Worm (Caenorhabditis elegans) whole organism, L3 larva: Measurements from ENCODE around the gene Y41E3.18.

Source experiments
- R02D3.7 ChIP-seq: fragments of 150-350 bp; optimal IDR thresholded peaks from 2 replicates; lab custom pipeline; 2014; ENCODE audit warnings: missing biosample characterization, missing genetic modification characterization
- ZK546.5 ChIP-seq: sonication (generic microtip); optimal IDR thresholded peaks from 2 replicates; lab custom pipeline; 2017; ENCODE audit warnings: missing biosample characterization, missing genetic modification characterization
- aly-2 ChIP-seq: fragments of 150-350 bp; optimal IDR thresholded peaks from 2 replicates; lab custom pipeline; 2014; ENCODE audit warnings: missing biosample characterization, missing genetic modification characterization
- ama-1 ChIP-seq: fragments of 150-350 bp; optimal IDR thresholded peaks from 2 replicates; lab custom pipeline; 2018
- ceh-16 ChIP-seq: sonication (generic microtip); optimal IDR thresholded peaks from 2 replicates; lab custom pipeline; 2017; ENCODE audit warnings: missing biosample characterization, missing genetic modification characterization
- ceh-28 ChIP-seq: fragments of 150-350 bp; optimal IDR thresholded peaks from 2 replicates; lab custom pipeline; 2014; ENCODE audit warnings: missing biosample characterization, missing genetic modification reagents, missing genetic modification characterization
- ceh-82 ChIP-seq: fragments of 150-350 bp; optimal IDR thresholded peaks from 2 replicates; lab custom pipeline; 2014; ENCODE audit warnings: missing biosample characterization, missing genetic modification characterization
- ceh-9 ChIP-seq: sonication (generic microtip); optimal IDR thresholded peaks from 2 replicates; lab custom pipeline; 2018; ENCODE audit warnings: missing biosample characterization, missing genetic modification characterization
- daf-12 ChIP-seq: fragments of 150-350 bp; optimal IDR thresholded peaks from 2 replicates; lab custom pipeline; 2014; ENCODE audit warnings: missing biosample characterization, missing genetic modification reagents, missing genetic modification characterization
- egl-27 ChIP-seq: sonication (generic microtip); optimal IDR thresholded peaks from 4 replicates; lab custom pipeline; 2017; ENCODE audit warnings: missing biosample characterization, missing genetic modification reagents, missing genetic modification characterization
- egl-5 ChIP-seq: fragments of 150-350 bp; optimal IDR thresholded peaks from 2 replicates; lab custom pipeline; 2017; ENCODE audit warnings: missing biosample characterization, missing genetic modification reagents, missing genetic modification characterization, inconsistent platforms
- elt-1 ChIP-seq: fragments of 150-350 bp; optimal IDR thresholded peaks from 2 replicates; lab custom pipeline; 2014; ENCODE audit warnings: missing biosample characterization, missing genetic modification characterization
- elt-2 ChIP-seq: sonication (generic microtip); optimal IDR thresholded peaks from 2 replicates; lab custom pipeline; 2016; ENCODE audit warnings: missing genetic modification reagents, mild to moderate bottlenecking, missing genetic modification characterization, missing compliant biosample characterization
- elt-3 ChIP-seq, 3 experiments: fragments of 150-350 bp in 1 of 3; sonication (generic microtip) in 2 of 3; optimal IDR thresholded peaks; 2 replicates in 2 of 3; 4 replicates in 1 of 3; lab custom pipeline; 2014 to 2017; ENCODE audit warnings: missing biosample characterization in 3 of 3, missing genetic modification characterization in 3 of 3
- eor-1 ChIP-seq, 2 experiments: fragments of 150-350 bp; optimal IDR thresholded peaks; 2 replicates each; lab custom pipeline; 2014 to 2018; ENCODE audit warnings: missing biosample characterization in 2 of 2, missing genetic modification characterization in 2 of 2
- fkh-10 ChIP-seq: sonication (generic microtip); optimal IDR thresholded peaks from 2 replicates; lab custom pipeline; 2017; ENCODE audit warnings: missing biosample characterization, missing genetic modification reagents, missing genetic modification characterization
- fkh-2 ChIP-seq: fragments of 150-350 bp; optimal IDR thresholded peaks from 2 replicates; lab custom pipeline; 2014; ENCODE audit warnings: missing biosample characterization, missing genetic modification reagents, missing genetic modification characterization
- fos-1 ChIP-seq: fragments of 150-350 bp; optimal IDR thresholded peaks from 2 replicates; lab custom pipeline; 2014; ENCODE audit warnings: missing biosample characterization, missing genetic modification characterization
- hmg-11 ChIP-seq: sonication (generic microtip); optimal IDR thresholded peaks from 2 replicates; lab custom pipeline; 2016; ENCODE audit warnings: missing genetic modification characterization, missing compliant biosample characterization
- jun-1 ChIP-seq: fragments of 150-350 bp; optimal IDR thresholded peaks from 2 replicates; lab custom pipeline; 2014; ENCODE audit warnings: missing biosample characterization, missing genetic modification reagents, missing genetic modification characterization
- lin-15B ChIP-seq: fragments of 150-350 bp; optimal IDR thresholded peaks from 2 replicates; lab custom pipeline; 2014; ENCODE audit warnings: missing biosample characterization, missing genetic modification characterization
- lin-39 ChIP-seq: fragments of 150-350 bp; optimal IDR thresholded peaks from 2 replicates; lab custom pipeline; 2018; ENCODE audit warnings: missing biosample characterization, missing genetic modification reagents, missing genetic modification characterization
- lsy-12 ChIP-seq: sonication (generic microtip); optimal IDR thresholded peaks from 2 replicates; lab custom pipeline; 2016; ENCODE audit warnings: mild to moderate bottlenecking, missing genetic modification characterization, missing compliant biosample characterization
- mdl-1 ChIP-seq: fragments of 150-350 bp; optimal IDR thresholded peaks from 2 replicates; lab custom pipeline; 2014; ENCODE audit warnings: missing biosample characterization, missing genetic modification characterization
- mml-1 ChIP-seq: fragments of 150-350 bp; sonication (generic microtip); optimal IDR thresholded peaks from 3 replicates; lab custom pipeline; 2014; ENCODE audit warnings: missing biosample characterization, missing genetic modification characterization
- nfya-1 ChIP-seq: sonication (generic microtip); optimal IDR thresholded peaks from 2 replicates; lab custom pipeline; 2017; ENCODE audit warnings: missing genetic modification characterization, mild to moderate bottlenecking, missing compliant biosample characterization, antibody characterized with exemption, moderate library complexity; ENCODE audit not compliant: insufficient read depth
- nhr-11 ChIP-seq: fragments of 150-350 bp; optimal IDR thresholded peaks from 2 replicates; lab custom pipeline; 2014; ENCODE audit warnings: missing biosample characterization, missing genetic modification characterization
- nhr-12 ChIP-seq: fragments of 150-350 bp; optimal IDR thresholded peaks from 2 replicates; lab custom pipeline; 2014; ENCODE audit warnings: missing biosample characterization, missing genetic modification characterization
- nhr-23 ChIP-seq: fragments of 150-350 bp; optimal IDR thresholded peaks from 2 replicates; lab custom pipeline; 2014; ENCODE audit warnings: missing biosample characterization, missing genetic modification reagents, missing genetic modification characterization
- nhr-237 ChIP-seq: fragments of 150-350 bp; optimal IDR thresholded peaks from 2 replicates; lab custom pipeline; 2014; ENCODE audit warnings: missing biosample characterization, missing genetic modification characterization
- nhr-25 ChIP-seq: sonication (generic microtip); optimal IDR thresholded peaks from 2 replicates; lab custom pipeline; 2017; ENCODE audit warnings: missing biosample characterization, missing genetic modification characterization
- nhr-28 ChIP-seq: fragments of 150-350 bp; optimal IDR thresholded peaks from 2 replicates; lab custom pipeline; 2014; ENCODE audit warnings: missing biosample characterization, missing genetic modification characterization
- nhr-43 ChIP-seq: sonication (generic microtip); optimal IDR thresholded peaks from 2 replicates; lab custom pipeline; 2016; ENCODE audit warnings: mild to moderate bottlenecking, missing genetic modification characterization, missing compliant biosample characterization; ENCODE audit not compliant: poor library complexity, severe bottlenecking
- nhr-67 ChIP-seq: fragments of 150-350 bp; optimal IDR thresholded peaks from 2 replicates; lab custom pipeline; 2014; ENCODE audit warnings: missing biosample characterization, missing genetic modification characterization
- nhr-76 ChIP-seq: fragments of 150-350 bp; sonication (generic microtip); optimal IDR thresholded peaks from 5 replicates; lab custom pipeline; 2014; ENCODE audit warnings: missing biosample characterization, missing genetic modification characterization
- nhr-77 ChIP-seq: fragments of 150-350 bp; optimal IDR thresholded peaks from 2 replicates; lab custom pipeline; 2014; ENCODE audit warnings: missing biosample characterization, missing genetic modification characterization
- pha-4 ChIP-seq: fragments of 150-350 bp; optimal IDR thresholded peaks from 2 replicates; lab custom pipeline; 2014; ENCODE audit warnings: missing biosample characterization, missing genetic modification reagents, missing genetic modification characterization
- pqm-1 ChIP-seq: fragments of 150-350 bp; optimal IDR thresholded peaks from 2 replicates; lab custom pipeline; 2017; ENCODE audit warnings: missing biosample characterization, missing genetic modification characterization, inconsistent platforms
- sea-2 ChIP-seq: fragments of 150-350 bp; sonication (generic microtip); optimal IDR thresholded peaks from 4 replicates; lab custom pipeline; 2014; ENCODE audit warnings: missing biosample characterization, missing genetic modification reagents, missing genetic modification characterization
- skn-1 ChIP-seq: fragments of 150-350 bp; optimal IDR thresholded peaks from 2 replicates; lab custom pipeline; 2014; ENCODE audit warnings: missing biosample characterization, missing genetic modification characterization
- snpc-4 ChIP-seq: fragments of 150-350 bp; optimal IDR thresholded peaks from 2 replicates; lab custom pipeline; 2014; ENCODE audit warnings: missing biosample characterization, missing genetic modification characterization
- tbx-2 ChIP-seq: sonication (generic microtip); optimal IDR thresholded peaks from 2 replicates; lab custom pipeline; 2016; ENCODE audit warnings: mild to moderate bottlenecking, missing genetic modification characterization, missing compliant biosample characterization
- unc-39 ChIP-seq: sonication (generic microtip); optimal IDR thresholded peaks from 4 replicates; lab custom pipeline; 2017; ENCODE audit warnings: missing biosample characterization, missing genetic modification characterization
- unc-62 ChIP-seq: fragments of 150-350 bp; sonication (generic microtip); optimal IDR thresholded peaks from 4 replicates; lab custom pipeline; 2014; ENCODE audit warnings: missing biosample characterization, missing genetic modification reagents, missing genetic modification characterization
- zag-1 ChIP-seq: fragments of 150-350 bp; optimal IDR thresholded peaks from 2 replicates; lab custom pipeline; 2014; ENCODE audit warnings: missing biosample characterization, missing genetic modification characterization
- ztf-11 ChIP-seq: fragments of 150-350 bp; optimal IDR thresholded peaks from 2 replicates; lab custom pipeline; 2014; ENCODE audit warnings: missing biosample characterization, missing genetic modification characterization
- ztf-4 ChIP-seq: fragments of 150-350 bp; optimal IDR thresholded peaks from 2 replicates; lab custom pipeline; 2014; ENCODE audit warnings: missing biosample characterization, missing genetic modification characterization

Y41E3.18 gene

ce11 chrIV:15042159-15042936 lies 23.2 kb downstream of the Y41E3.18 start:
- TF ChIP-seq ceh-28 (tag; lab: Kevin White, UChicago) (no peak), daf-12 (tag; lab: Kevin White, UChicago) (no peak), mdl-1 (no peak), nhr-23 (no peak)

ce11 chrIV:15041124-15041523 lies 24.4 kb downstream of the Y41E3.18 start:
- no peak for TF ChIP-seq mdl-1
- TF ChIP-seq ceh-28 (tag; lab: Kevin White, UChicago): no peak
- no peak for TF ChIP-seq elt-2 (tag; lab: Kevin White, UChicago)
- no peak for TF ChIP-seq ama-1 (lab: Kevin White, UChicago)
- no peak for TF ChIP-seq ztf-4 (tag; lab: Kevin White, UChicago)
- TF ChIP-seq tbx-2 (tag; lab: Kevin White, UChicago): no peak
- no peak for TF ChIP-seq lin-39 (tag; lab: Kevin White, UChicago)
- TF ChIP-seq mml-1: no peak
- no peak for TF ChIP-seq fkh-10
- no peak for TF ChIP-seq ztf-11 (tag; lab: Kevin White, UChicago)
- TF ChIP-seq nhr-25 (tag; lab: Kevin White, UChicago): no peak
- no peak for TF ChIP-seq nfya-1 (tag; lab: Kevin White, UChicago)
- no peak for TF ChIP-seq ceh-9 (tag; lab: Kevin White, UChicago)
- TF ChIP-seq pha-4 (tag; lab: Kevin White, UChicago): no peak

ce11 chrIV:15039477-15039876 lies 26.1 kb downstream of the Y41E3.18 start, which contains the start of gene hrpu-1:
TSS of gene hrpu-1 (plus strand) at chrIV:15039616.
- TF ChIP-seq nhr-77 (tag; lab: Kevin White, UChicago) (peak; percentile 73), egl-27 (tag; lab: Kevin White, UChicago) (no peak), lin-39 (tag; lab: Kevin White, UChicago) (peak; percentile 59), nhr-28 (tag; lab: Kevin White, UChicago) (no peak), unc-62 (GFP tag; lab: Kevin White, UChicago) (no peak), pqm-1 (peak; percentile 35), R02D3.7 (peak; percentile 56), egl-5 (tag; lab: Kevin White, UChicago) (no peak), nhr-25 (tag; lab: Kevin White, UChicago) (peak; percentile 69), jun-1 (peak; percentile 79), daf-12 (tag; lab: Kevin White, UChicago) (no peak), ztf-11 (tag; lab: Kevin White, UChicago) (no peak), ceh-82 (tag; lab: Kevin White, UChicago) (no peak), ZK546.5 (tag; lab: Kevin White, UChicago) (no peak), unc-39 (tag; lab: Kevin White, UChicago) (no peak), nfya-1 (tag; lab: Kevin White, UChicago) (peak; percentile 90), elt-2 (tag; lab: Kevin White, UChicago) (peak; percentile 42), nhr-23 (peak; percentile 63), nhr-43 (peak; percentile 67), nhr-11 (tag; lab: Kevin White, UChicago) (no peak), snpc-4 (tag; lab: Kevin White, UChicago) (peak; percentile 67), mml-1 (no peak), ceh-16 (tag; lab: Kevin White, UChicago) (no peak), fos-1 (tag; lab: Kevin White, UChicago) (no peak), nhr-12 (tag; lab: Kevin White, UChicago) (no peak), ama-1 (lab: Kevin White, UChicago) (peak; percentile 80), ztf-4 (tag; lab: Kevin White, UChicago) (peak; percentile 37), sea-2 (GFP tag; lab: Kevin White, UChicago) (no peak), elt-3 (tag; optimal IDR thresholded peaks at IDR 0.05; lab: Kevin White, UChicago) (no peak), hmg-11 (tag; lab: Kevin White, UChicago) (peak; percentile 68), tbx-2 (tag; lab: Kevin White, UChicago) (peak; percentile 44), eor-1 (tag; optimal IDR thresholded peaks at IDR 0.05; lab: Kevin White, UChicago) (no peak), elt-1 (no peak), lin-15B (tag; lab: Kevin White, UChicago) (peak; percentile 89), aly-2 (tag; lab: Kevin White, UChicago) (peak; percentile 46), ceh-9 (tag; lab: Kevin White, UChicago) (no peak), pha-4 (tag; lab: Kevin White, UChicago) (peak; percentile 87), ceh-28 (tag; lab: Kevin White, UChicago) (peak; percentile 51), fkh-2 (no peak), nhr-237 (tag; lab: Kevin White, UChicago) (no peak), nhr-67 (tag; lab: Kevin White, UChicago) (no peak), zag-1 (tag; lab: Kevin White, UChicago) (no peak), fkh-10 (peak; percentile 2), skn-1 (tag; lab: Kevin White, UChicago) (no peak), lsy-12 (tag; lab: Kevin White, UChicago) (peak; percentile 16), nhr-76 (tag; lab: Kevin White, UChicago) (no peak)
